Fruit fly (Drosophila melanogaster) whole organism, embryonic: ENCODE measurements around the gene CG43731.

Source experiments
- C15 ChIP-seq: fragments of 200-800 bp; sonication (Bioruptor generic); IDR thresholded peaks from 3 replicates; pipeline ENCODE4 v1.3.6; 2022; ENCODE audit warnings: missing biosample characterization, missing genetic modification characterization
- CG10654 ChIP-seq: fragments of 200-800 bp; sonication (Bioruptor generic); optimal IDR thresholded peaks from 2 replicates; lab custom pipeline; 2016; ENCODE audit warnings: missing biosample characterization, missing genetic modification characterization
- CG10959 ChIP-seq: fragments of 200-800 bp; sonication (Bioruptor generic); IDR thresholded peaks from 2 replicates; pipeline ENCODE4 v1.3.6; 2022; ENCODE audit warnings: missing biosample characterization, missing genetic modification characterization
- CG11504 ChIP-seq: fragments of 200-800 bp; sonication (Bioruptor generic); optimal IDR thresholded peaks from 3 replicates; lab custom pipeline; 2019; ENCODE audit warnings: missing biosample characterization, mild to moderate bottlenecking, missing genetic modification characterization, moderate library complexity
- CG12236 ChIP-seq: fragments of 200-800 bp; sonication (Bioruptor generic); optimal IDR thresholded peaks from 2 replicates; lab custom pipeline; 2016; ENCODE audit warnings: missing biosample characterization, missing genetic modification characterization
- CG12391 ChIP-seq: fragments of 200-800 bp; sonication (Bioruptor generic); optimal IDR thresholded peaks from 3 replicates; lab custom pipeline; 2018; ENCODE audit warnings: missing biosample characterization, mild to moderate bottlenecking, missing genetic modification characterization, moderate library complexity
- CG12744 ChIP-seq: fragments of 200-800 bp; sonication (Bioruptor generic); optimal IDR thresholded peaks from 2 replicates; lab custom pipeline; 2016; ENCODE audit warnings: missing biosample characterization, missing genetic modification characterization
- CG13287 ChIP-seq: fragments of 200-800 bp; sonication (Bioruptor generic); IDR thresholded peaks from 2 replicates; pipeline ENCODE4 v1.3.6; 2022; ENCODE audit warnings: missing biosample characterization, missing genetic modification characterization; ENCODE audit not compliant: partially characterized antibody
- CG14667 ChIP-seq: fragments of 200-800 bp; sonication (Bioruptor generic); IDR thresholded peaks from 2 replicates; pipeline ENCODE4 v1.3.6; 2022; ENCODE audit warnings: missing biosample characterization, missing genetic modification characterization
- CG1529 ChIP-seq: fragments of 200-800 bp; sonication (Bioruptor generic); optimal IDR thresholded peaks from 3 replicates; lab custom pipeline; 2018; ENCODE audit warnings: missing biosample characterization, missing genetic modification characterization
- CG15514 ChIP-seq: fragments of 200-800 bp; sonication (Bioruptor generic); optimal IDR thresholded peaks from 3 replicates; lab custom pipeline; 2017; ENCODE audit warnings: missing biosample characterization, missing genetic modification characterization, mild to moderate bottlenecking, moderate library complexity, missing genetic modification reagents
- CG15601 ChIP-seq: fragments of 200-800 bp; sonication (Bioruptor generic); optimal IDR thresholded peaks from 3 replicates; lab custom pipeline; 2019; ENCODE audit warnings: missing biosample characterization, mild to moderate bottlenecking, missing genetic modification characterization, moderate library complexity
- CG2202 ChIP-seq: fragments of 200-800 bp; sonication (Bioruptor generic); optimal IDR thresholded peaks from 2 replicates; lab custom pipeline; 2018; ENCODE audit warnings: missing biosample characterization, mild to moderate bottlenecking, missing genetic modification characterization
- CG31224 ChIP-seq: fragments of 200-800 bp; sonication (Bioruptor generic); IDR thresholded peaks from 2 replicates; pipeline ENCODE4 v1.3.6; 2022; ENCODE audit warnings: missing biosample characterization, missing genetic modification characterization
- CG4282 ChIP-seq: fragments of 200-800 bp; sonication (Bioruptor generic); optimal IDR thresholded peaks from 2 replicates; lab custom pipeline; 2016; ENCODE audit warnings: missing biosample characterization, missing genetic modification characterization
- CG4854 ChIP-seq: fragments of 200-800 bp; sonication (Bioruptor generic); optimal IDR thresholded peaks from 2 replicates; lab custom pipeline; 2016; ENCODE audit warnings: missing biosample characterization, missing genetic modification characterization, inconsistent platforms
- CG5180 ChIP-seq: fragments of 200-800 bp; sonication (Bioruptor generic); optimal IDR thresholded peaks from 3 replicates; lab custom pipeline; 2017; ENCODE audit warnings: missing biosample characterization, missing genetic modification characterization, mild to moderate bottlenecking, moderate library complexity, missing genetic modification reagents
- CG6689 ChIP-seq: fragments of 200-800 bp; sonication (Bioruptor generic); IDR thresholded peaks from 2 replicates; pipeline ENCODE4 v1.3.6; 2022; ENCODE audit warnings: missing biosample characterization, missing genetic modification characterization
- CG7963 ChIP-seq: fragments of 200-800 bp; sonication (Bioruptor generic); IDR thresholded peaks from 3 replicates; pipeline ENCODE4 v1.3.6; 2022; ENCODE audit warnings: missing biosample characterization, missing genetic modification characterization; ENCODE audit not compliant: partially characterized antibody
- CG7987 ChIP-seq: fragments of 200-800 bp; sonication (Bioruptor generic); optimal IDR thresholded peaks from 2 replicates; lab custom pipeline; 2018; ENCODE audit warnings: missing biosample characterization, mild to moderate bottlenecking, missing genetic modification characterization, moderate library complexity
- CG9609 ChIP-seq: fragments of 200-800 bp; sonication (Bioruptor generic); optimal IDR thresholded peaks from 3 replicates; lab custom pipeline; 2016; ENCODE audit warnings: missing biosample characterization, missing genetic modification characterization
- CG9876 ChIP-seq: fragments of 200-800 bp; sonication (Bioruptor generic); optimal IDR thresholded peaks from 2 replicates; lab custom pipeline; 2016; ENCODE audit warnings: missing biosample characterization, missing genetic modification characterization
- CG9932 ChIP-seq: fragments of 200-800 bp; sonication (Bioruptor generic); IDR thresholded peaks from 2 replicates; pipeline ENCODE4 v1.3.6; 2022; ENCODE audit warnings: missing biosample characterization, missing genetic modification characterization
- Dbx ChIP-seq: fragments of 200-800 bp; sonication (Bioruptor generic); IDR thresholded peaks from 3 replicates; pipeline ENCODE4 v1.3.6; 2022; ENCODE audit warnings: missing biosample characterization, missing genetic modification characterization
- Gsc ChIP-seq: fragments of 200-800 bp; sonication (Bioruptor generic); IDR thresholded peaks from 2 replicates; pipeline ENCODE4 v1.3.6; 2022; ENCODE audit warnings: missing biosample characterization, missing genetic modification characterization
- HLHmδ ChIP-seq: fragments of 200-800 bp; sonication (Bioruptor generic); optimal IDR thresholded peaks from 2 replicates; lab custom pipeline; 2018; ENCODE audit warnings: missing biosample characterization, mild to moderate bottlenecking, missing genetic modification characterization, moderate library complexity
- HmgD ChIP-seq: fragments of 200-800 bp; sonication (Bioruptor generic); optimal IDR thresholded peaks from 3 replicates; lab custom pipeline; 2016; ENCODE audit warnings: missing biosample characterization, missing genetic modification characterization
- MBD-R2 ChIP-seq: fragments of 200-800 bp; sonication (Bioruptor generic); IDR thresholded peaks from 2 replicates; pipeline ENCODE4 v1.3.6; 2022; ENCODE audit warnings: missing biosample characterization, missing genetic modification characterization
- MTF-1 ChIP-seq: fragments of 200-800 bp; sonication (Bioruptor generic); optimal IDR thresholded peaks from 2 replicates; lab custom pipeline; 2018; ENCODE audit warnings: missing biosample characterization, mild to moderate bottlenecking, missing genetic modification characterization, borderline replicate concordance
- Poxn ChIP-seq: fragments of 200-800 bp; sonication (Bioruptor generic); IDR thresholded peaks from 2 replicates; pipeline ENCODE4 v1.3.6; 2022; ENCODE audit warnings: missing biosample characterization, missing genetic modification characterization
- Rx ChIP-seq: fragments of 200-800 bp; sonication (Bioruptor generic); IDR thresholded peaks from 2 replicates; pipeline ENCODE4 v1.3.6; 2022; ENCODE audit warnings: missing biosample characterization, missing genetic modification characterization
- Trl ChIP-seq, 3 experiments: fragments of >200 bp in 2 of 3; fragments of 200-800 bp in 1 of 3; sonication (Bioruptor generic) in 1 of 3; optimal IDR thresholded peaks; 2 replicates in 1 of 3; 3 replicates in 2 of 3; lab custom pipeline; 2016 to 2017; ENCODE audit warnings: missing biosample characterization in 1 of 3, missing genetic modification characterization in 1 of 3
- Usf ChIP-seq: fragments of 200-800 bp; sonication (Bioruptor generic); optimal IDR thresholded peaks from 2 replicates; lab custom pipeline; 2017; ENCODE audit warnings: missing genotype, missing biosample characterization, missing genetic modification characterization
- bsh ChIP-seq, 2 experiments: fragments of 200-800 bp; sonication (Bioruptor generic); optimal IDR thresholded peaks; 2 replicates each; lab custom pipeline; 2017 to 2018; ENCODE audit warnings: mild to moderate bottlenecking in 2 of 2, missing biosample characterization in 2 of 2, missing genetic modification characterization in 2 of 2, moderate library complexity in 1 of 2
- cg ChIP-seq: fragments of 200-800 bp; sonication (Bioruptor generic); optimal IDR thresholded peaks from 3 replicates; lab custom pipeline; 2019; ENCODE audit warnings: missing biosample characterization, mild to moderate bottlenecking, missing genetic modification characterization, moderate library complexity
- chif ChIP-seq, 2 experiments: fragments of 200-800 bp; sonication (Bioruptor generic); optimal IDR thresholded peaks; 3 replicates each; lab custom pipeline; 2016; ENCODE audit warnings: missing biosample characterization in 2 of 2, missing genetic modification characterization in 2 of 2
- crol ChIP-seq: fragments of 200-800 bp; sonication (Bioruptor generic); IDR thresholded peaks from 2 replicates; pipeline ENCODE4 v1.3.6; 2022; ENCODE audit warnings: missing biosample characterization, missing genetic modification characterization
- danr ChIP-seq: fragments of 200-800 bp; sonication (Bioruptor generic); IDR thresholded peaks from 2 replicates; pipeline ENCODE4 v1.3.6; 2022; ENCODE audit warnings: missing biosample characterization, missing genetic modification characterization
- disco-r ChIP-seq: fragments of 200-800 bp; sonication (Bioruptor generic); optimal IDR thresholded peaks from 2 replicates; lab custom pipeline; 2016; ENCODE audit warnings: missing biosample characterization, missing genetic modification characterization
- fd64A ChIP-seq: fragments of 200-800 bp; sonication (Bioruptor generic); optimal IDR thresholded peaks from 3 replicates; lab custom pipeline; 2018; ENCODE audit warnings: missing biosample characterization, mild to moderate bottlenecking, missing genetic modification characterization
- grau ChIP-seq: fragments of 200-800 bp; optimal IDR thresholded peaks from 3 replicates; lab custom pipeline; 2019; ENCODE audit warnings: missing biosample characterization, mild to moderate bottlenecking, missing genetic modification characterization, moderate library complexity
- gsb-n ChIP-seq: fragments of 200-800 bp; sonication (Bioruptor generic); optimal IDR thresholded peaks from 3 replicates; lab custom pipeline; 2018; ENCODE audit warnings: missing biosample characterization, mild to moderate bottlenecking, missing genetic modification characterization
- org-1 ChIP-seq: fragments of 200-800 bp; sonication (Bioruptor generic); optimal IDR thresholded peaks from 2 replicates; lab custom pipeline; 2017; ENCODE audit warnings: missing biosample characterization, missing genetic modification characterization
- pfk ChIP-seq: fragments of 200-800 bp; sonication (Bioruptor generic); optimal IDR thresholded peaks from 2 replicates; lab custom pipeline; 2018; ENCODE audit warnings: missing biosample characterization, mild to moderate bottlenecking, missing genetic modification characterization, moderate library complexity
- rib ChIP-seq: fragments of 200-800 bp; sonication (Bioruptor generic); IDR thresholded peaks from 2 replicates; pipeline ENCODE4 v1.3.6; 2022; ENCODE audit warnings: missing biosample characterization, missing genetic modification characterization
- run ChIP-seq: fragments of 200-800 bp; sonication (Bioruptor generic); optimal IDR thresholded peaks from 3 replicates; lab custom pipeline; 2018; ENCODE audit warnings: missing biosample characterization, mild to moderate bottlenecking, missing genetic modification characterization
- sisA ChIP-seq: fragments of 200-800 bp; sonication (Bioruptor generic); IDR thresholded peaks from 2 replicates; pipeline ENCODE4 v1.3.6; 2022; ENCODE audit warnings: missing biosample characterization, missing genetic modification characterization
- sqz ChIP-seq: fragments of 200-800 bp; sonication (Bioruptor generic); optimal IDR thresholded peaks from 3 replicates; lab custom pipeline; 2018; ENCODE audit warnings: missing biosample characterization, mild to moderate bottlenecking, missing genetic modification characterization
- trem ChIP-seq: fragments of 200-800 bp; optimal IDR thresholded peaks from 3 replicates; lab custom pipeline; 2019; ENCODE audit warnings: missing biosample characterization, mild to moderate bottlenecking, missing genetic modification characterization, moderate library complexity

Gene CG43731

DNA sequence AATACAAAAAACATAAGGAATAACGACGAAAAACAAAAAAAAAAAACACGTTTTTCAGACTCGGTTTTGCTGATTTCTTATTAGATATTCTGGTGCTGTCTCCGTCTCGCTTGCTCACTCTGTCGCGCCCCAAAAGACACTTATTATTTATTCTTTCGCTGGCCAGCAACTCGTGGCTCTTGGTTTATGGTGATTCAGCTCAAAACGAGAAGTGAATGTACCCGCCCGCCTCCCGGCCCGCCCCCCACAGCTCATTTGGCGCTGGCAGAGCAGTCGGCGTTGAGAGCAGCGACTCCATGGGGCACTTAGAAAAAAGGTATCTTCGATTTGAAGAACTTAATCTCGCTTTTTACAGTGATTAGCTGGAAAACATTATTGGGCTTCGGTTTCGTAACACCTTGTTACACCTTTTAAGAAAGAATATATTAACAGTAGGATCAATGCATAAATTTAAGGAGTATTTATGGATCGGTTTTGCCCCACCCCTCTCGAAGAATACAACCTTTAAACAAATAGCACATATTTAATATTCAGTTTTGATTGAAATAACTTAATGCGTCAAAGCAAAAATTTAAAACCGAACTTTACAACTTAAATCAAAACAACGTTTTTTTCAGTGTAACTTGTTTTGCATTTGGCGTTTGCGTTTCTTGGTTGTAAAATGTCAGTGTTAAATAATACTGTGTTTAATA lies 39.7 kb downstream of the CG43731 start (continued):
- TF ChIP-seq danr (GFP tag; lab: Robert Waterston, UW) (0 out of 2 replicates have a peak, but pooled peaks have one; percentile 21), rib (GFP tag; lab: Robert Waterston, UW) (peak; percentile 30; the same call in 1 of the 2 replicates), sisA (GFP tag; lab: Robert Waterston, UW) (peak; percentile 21; the same call in 1 of the 2 replicates), CG7987 (GFP tag; lab: Kevin White, UChicago) (peak; percentile 45), MTF-1 (no peak), CG4282 (no peak), MBD-R2 (GFP tag; lab: Robert Waterston, UW) (peak; percentile 21; the same call in 1 of the 2 replicates), gsb-n (peak; percentile 69), CG9609 (GFP tag; lab: Kevin White, UChicago) (peak; percentile 50), Usf (GFP tag; lab: Kevin White, UChicago) (peak; percentile 73), CG9876 (GFP tag; lab: Kevin White, UChicago) (no peak), cg (GFP tag; lab: Kevin White, UChicago) (no peak), CG4854 (GFP tag; lab: Kevin White, UChicago) (peak; percentile 60), crol (GFP tag; lab: Robert Waterston, UW) (peak; percentile 69; the same call in 1 of the 2 replicates), CG15514 (peak; percentile 60), Poxn (GFP tag; lab: Robert Waterston, UW) (no peak), disco-r (peak; percentile 34), CG10654 (GFP tag; lab: Kevin White, UChicago) (peak; percentile 26), CG13287 (GFP tag; lab: Robert Waterston, UW) (no peak), Dbx (GFP tag; lab: Robert Waterston, UW) (peak; percentile 51; the same call in 1 of the 3 replicates), run (tag; lab: Kevin White, UChicago) (no peak), CG1529 (GFP tag; lab: Kevin White, UChicago) (peak; percentile 52), Gsc (GFP tag; lab: Robert Waterston, UW) (no peak), fd64A (GFP tag; lab: Kevin White, UChicago) (peak; percentile 36), CG31224 (GFP tag; lab: Robert Waterston, UW) (peak; percentile 65), chif (GFP tag; optimal IDR thresholded peaks at IDR 0.05; lab: Kevin White, UChicago) (peak; percentile 61 to 65), CG5180 (GFP tag; lab: Kevin White, UChicago) (peak; percentile 47), C15 (GFP tag; lab: Robert Waterston, UW) (no peak), CG12391 (peak; percentile 78), CG7963 (no peak), org-1 (GFP tag; lab: Kevin White, UChicago) (peak; percentile 71), CG12744 (peak; percentile 56), trem (tag; lab: Kevin White, UChicago) (peak; percentile 42), Rx (GFP tag; lab: Robert Waterston, UW) (peak; percentile 38; the same call in 1 of the 2 replicates), HmgD (no peak), HLHmδ (GFP tag; lab: Kevin White, UChicago) (no peak), CG12236 (GFP tag; lab: Kevin White, UChicago) (peak; percentile 57), CG6689 (GFP tag; lab: Robert Waterston, UW) (peak; percentile 65), sqz (no peak), CG2202 (tag; lab: Kevin White, UChicago) (peak; percentile 73), pfk (GFP tag; lab: Kevin White, UChicago) (no peak), CG15601 (tag; lab: Kevin White, UChicago) (peak; percentile 74), Trl (optimal IDR thresholded peaks at IDR 0.05; lab: Kevin White, UChicago) (no peak), Trl (GFP tag; optimal IDR thresholded peaks at IDR 0.05; lab: Kevin White, UChicago) (peak; percentile 81), CG14667 (GFP tag; lab: Robert Waterston, UW) (peak; percentile 32; the same call in 1 of the 2 replicates), CG10959 (GFP tag; lab: Robert Waterston, UW) (no peak), CG11504 (tag; lab: Kevin White, UChicago) (peak; percentile 77), CG9932 (GFP tag; lab: Robert Waterston, UW) (peak; percentile 46; the same call in 1 of the 2 replicates), grau (tag; lab: Kevin White, UChicago) (peak; percentile 85), bsh (GFP tag; optimal IDR thresholded peaks at IDR 0.05; lab: Kevin White, UChicago) (peak; percentile 85 to 87)
